Worm (Caenorhabditis elegans): ENCODE results near the gene cisd-1.

DNA sequence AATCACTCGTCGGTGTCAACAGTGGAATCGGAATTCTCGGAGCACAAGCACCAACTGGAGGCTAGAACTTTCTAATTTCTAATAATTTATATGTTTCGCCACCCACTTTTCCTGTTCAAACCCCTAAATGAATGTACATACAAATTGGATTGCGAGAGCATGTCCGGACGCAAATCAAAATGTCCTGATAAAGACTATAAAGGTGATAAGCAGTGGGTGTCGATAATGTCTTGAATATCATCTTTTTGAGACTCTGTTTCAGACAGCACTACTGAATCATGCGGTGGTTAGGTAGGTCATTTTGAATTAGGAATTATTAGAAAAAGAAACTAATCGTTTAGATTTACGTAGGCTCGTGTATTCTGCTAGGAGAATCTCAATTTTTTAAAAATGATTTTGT, 20.7 kb downstream of the cisd-1 start, which contains the start of gene W02B12.1:
- TF ChIP-seq mab-9 (GFP tag; IDR thresholded peaks at IDR 0.05) (no peak), nhr-90 (tag; optimal IDR thresholded peaks at IDR 0.05; ENCODE audit: poor library complexity) (no peak), pqm-1 (tag; optimal IDR thresholded peaks at IDR 0.05) (no peak), hlh-4 (tag; optimal IDR thresholded peaks at IDR 0.05) (no peak), blmp-1 (tag; optimal IDR thresholded peaks at IDR 0.05) (no peak)
